Worm (Caenorhabditis elegans) whole organism, L4 larva: ENCODE measurements around the gene F35C11.2.

Source experiments
- D1046.2 ChIP-seq: fragments of 200-800 bp; sonication (Bioruptor generic); IDR thresholded peaks from 2 replicates; pipeline ENCODE4 v1.3.6; 2022; ENCODE audit warnings: missing genetic modification characterization, missing compliant biosample characterization
- F10B5.3 ChIP-seq: sonication (generic microtip); optimal IDR thresholded peaks from 2 replicates; lab custom pipeline; 2016; ENCODE audit warnings: mild to moderate bottlenecking, missing genetic modification characterization, missing compliant biosample characterization
- F44E2.7 ChIP-seq: fragments of 200-800 bp; sonication (Bioruptor generic); IDR thresholded peaks from 2 replicates; pipeline ENCODE4 v2.1.2; 2022; ENCODE audit warnings: missing genetic modification characterization, missing compliant biosample characterization
- R02D3.7 ChIP-seq: fragments of 150-350 bp; sonication (generic microtip); optimal IDR thresholded peaks from 3 replicates; lab custom pipeline; 2014; ENCODE audit warnings: missing biosample characterization, missing genetic modification characterization
- T20F7.1 ChIP-seq: fragments of 200-800 bp; sonication (Bioruptor generic); optimal IDR thresholded peaks from 2 replicates; lab custom pipeline; 2018; ENCODE audit warnings: mild to moderate bottlenecking, missing genetic modification characterization, missing compliant biosample characterization
- Y5F2A.4 ChIP-seq: fragments of 200-800 bp; sonication (Bioruptor generic); optimal IDR thresholded peaks from 2 replicates; lab custom pipeline; 2018; ENCODE audit warnings: mild to moderate bottlenecking, missing genetic modification characterization, missing compliant biosample characterization
- ZK337.2 ChIP-seq: fragments of 200-800 bp; sonication (Bioruptor generic); IDR thresholded peaks from 2 replicates; pipeline ENCODE4 v1.3.6; 2022; ENCODE audit warnings: missing genetic modification reagents, missing genetic modification characterization, missing compliant biosample characterization
- ZK546.5 ChIP-seq, 2 experiments: sonication (generic microtip); optimal IDR thresholded peaks; 2 replicates each; lab custom pipeline; 2017; ENCODE audit warnings: missing biosample characterization in 2 of 2, missing genetic modification characterization in 2 of 2
- ama-1 ChIP-seq: fragments of 150-350 bp; optimal IDR thresholded peaks from 2 replicates; lab custom pipeline; 2014; ENCODE audit warnings: inconsistent platforms, mixed read lengths
- attf-4 ChIP-seq: sonication (generic microtip); optimal IDR thresholded peaks from 3 replicates; lab custom pipeline; 2017; ENCODE audit warnings: missing biosample characterization, missing genetic modification characterization
- ceh-20 ChIP-seq: fragments of 200-800 bp; sonication (Bioruptor generic); IDR thresholded peaks from 2 replicates; pipeline ENCODE4 v1.3.6; 2022; ENCODE audit warnings: missing genetic modification reagents, missing genetic modification characterization, missing compliant biosample characterization
- ceh-82 ChIP-seq: sonication (generic microtip); optimal IDR thresholded peaks from 2 replicates; lab custom pipeline; 2017; ENCODE audit warnings: missing biosample characterization, missing genetic modification characterization
- ctbp-1 ChIP-seq: fragments of 200-800 bp; sonication (Bioruptor generic); IDR thresholded peaks from 2 replicates; pipeline ENCODE4 v1.3.6; 2022; ENCODE audit warnings: missing genetic modification reagents, missing genetic modification characterization, missing compliant biosample characterization
- daf-16 ChIP-seq, 3 experiments: sonication (generic microtip); optimal IDR thresholded peaks; 2 replicates each; lab custom pipeline; 2016 to 2017; ENCODE audit warnings: missing genetic modification characterization in 3 of 3, missing genetic modification reagents in 3 of 3, mild to moderate bottlenecking in 2 of 3, missing compliant biosample characterization in 2 of 3, missing biosample characterization in 1 of 3, moderate library complexity in 1 of 3
- daf-19 ChIP-seq: fragments of 200-800 bp; sonication (Bioruptor generic); conservative IDR thresholded peaks from 2 replicates; pipeline ENCODE4 v1.3.6; 2022; ENCODE audit warnings: missing genetic modification characterization, missing compliant biosample characterization
- daf-8 ChIP-seq: fragments of 200-800 bp; sonication (Bioruptor generic); IDR thresholded peaks from 2 replicates; pipeline ENCODE4 v1.3.6; 2022; ENCODE audit warnings: missing genetic modification characterization, missing compliant biosample characterization
- dmd-6 ChIP-seq: fragments of 200-800 bp; sonication (Bioruptor generic); IDR thresholded peaks from 2 replicates; pipeline ENCODE4 v1.3.6; 2022; ENCODE audit warnings: missing genetic modification reagents, missing genetic modification characterization, missing compliant biosample characterization
- dmd-9 ChIP-seq: fragments of 200-800 bp; sonication (Bioruptor generic); IDR thresholded peaks from 2 replicates; pipeline ENCODE4 v1.3.6; 2022; ENCODE audit warnings: missing genetic modification reagents, missing genetic modification characterization, missing compliant biosample characterization
- duxl-1 ChIP-seq: sonication (generic microtip); optimal IDR thresholded peaks from 2 replicates; lab custom pipeline; 2016; ENCODE audit warnings: mild to moderate bottlenecking, missing genetic modification characterization, moderate library complexity, missing compliant biosample characterization; ENCODE audit not compliant: poor library complexity
- dve-1 ChIP-seq: sonication (generic microtip); optimal IDR thresholded peaks from 2 replicates; lab custom pipeline; 2017; ENCODE audit warnings: antibody characterized with exemption, mild to moderate bottlenecking, missing genetic modification characterization, missing compliant biosample characterization; ENCODE audit not compliant: insufficient read depth
- egl-43 ChIP-seq: fragments of 200-800 bp; sonication (Bioruptor generic); IDR thresholded peaks from 2 replicates; pipeline ENCODE4 v1.3.6; 2022; ENCODE audit warnings: missing genetic modification reagents, missing genetic modification characterization, missing compliant biosample characterization
- hif-1 ChIP-seq, 2 experiments: sonication (generic microtip); optimal IDR thresholded peaks; 2 replicates each; lab custom pipeline; 2016 to 2017; ENCODE audit warnings: missing compliant biosample characterization in 2 of 2, missing genetic modification characterization in 2 of 2, missing genetic modification reagents in 2 of 2, missing genotype in 2 of 2, mild to moderate bottlenecking in 1 of 2
- lim-7 ChIP-seq: fragments of 200-800 bp; sonication (Bioruptor generic); IDR thresholded peaks from 2 replicates; pipeline ENCODE4 v1.3.6; 2022; ENCODE audit warnings: missing genetic modification characterization, missing compliant biosample characterization
- lin-1 ChIP-seq: fragments of 200-800 bp; sonication (Bioruptor generic); IDR thresholded peaks from 2 replicates; pipeline ENCODE4 v1.3.6; 2022; ENCODE audit warnings: missing genetic modification reagents, missing genetic modification characterization, missing compliant biosample characterization
- lin-13 ChIP-seq: fragments of 150-350 bp; optimal IDR thresholded peaks from 2 replicates; lab custom pipeline; 2014; ENCODE audit warnings: missing biosample characterization, missing genetic modification reagents, missing genetic modification characterization
- lin-15B ChIP-seq: fragments of 150-350 bp; sonication (generic microtip); optimal IDR thresholded peaks from 3 replicates; lab custom pipeline; 2014; ENCODE audit warnings: missing biosample characterization, missing genetic modification characterization
- lin-29 ChIP-seq: fragments of 200-800 bp; sonication (Bioruptor generic); IDR thresholded peaks from 2 replicates; pipeline ENCODE4 v1.3.6; 2022; ENCODE audit warnings: missing genetic modification reagents, missing genetic modification characterization, missing compliant biosample characterization
- mdl-1 ChIP-seq, 2 experiments: fragments of 150-350 bp in 1 of 2; sonication (generic microtip) in 1 of 2; optimal IDR thresholded peaks; 2 replicates each; lab custom pipeline; 2014 to 2017; ENCODE audit warnings: missing biosample characterization in 2 of 2, missing genetic modification characterization in 2 of 2
- mes-2 ChIP-seq: sonication (generic microtip); optimal IDR thresholded peaks from 2 replicates; lab custom pipeline; 2016; ENCODE audit warnings: missing genotype, mild to moderate bottlenecking, missing genetic modification characterization, missing compliant biosample characterization; ENCODE audit not compliant: poor library complexity, severe bottlenecking
- nhr-10 ChIP-seq: fragments of 150-350 bp; optimal IDR thresholded peaks from 2 replicates; lab custom pipeline; 2014; ENCODE audit warnings: missing biosample characterization, missing genetic modification characterization
- nhr-11 ChIP-seq: fragments of 150-350 bp; optimal IDR thresholded peaks from 2 replicates; lab custom pipeline; 2014; ENCODE audit warnings: missing biosample characterization, missing genetic modification characterization
- nhr-25 ChIP-seq: sonication (generic microtip); optimal IDR thresholded peaks from 2 replicates; lab custom pipeline; 2017; ENCODE audit warnings: missing genetic modification characterization, mild to moderate bottlenecking, missing compliant biosample characterization, antibody characterized with exemption, moderate library complexity, borderline replicate concordance; ENCODE audit not compliant: insufficient read depth
- nhr-28 ChIP-seq: fragments of 150-350 bp; optimal IDR thresholded peaks from 2 replicates; lab custom pipeline; 2014; ENCODE audit warnings: missing biosample characterization, missing genetic modification characterization
- nhr-41 ChIP-seq: fragments of 200-800 bp; sonication (Bioruptor generic); IDR thresholded peaks from 2 replicates; pipeline ENCODE4 v1.3.6; 2022; ENCODE audit warnings: missing genetic modification reagents, missing genetic modification characterization, missing compliant biosample characterization
- nhr-76 ChIP-seq: fragments of 150-350 bp; optimal IDR thresholded peaks from 2 replicates; lab custom pipeline; 2014; ENCODE audit warnings: missing biosample characterization, missing genetic modification characterization
- nhr-77 ChIP-seq: fragments of 150-350 bp; optimal IDR thresholded peaks from 2 replicates; lab custom pipeline; 2014; ENCODE audit warnings: missing biosample characterization, missing genetic modification characterization
- php-3 ChIP-seq: fragments of 200-800 bp; sonication (Bioruptor generic); IDR thresholded peaks from 2 replicates; pipeline ENCODE4 v1.3.6; 2022; ENCODE audit warnings: missing genetic modification reagents, missing genetic modification characterization, missing compliant biosample characterization
- pqm-1 ChIP-seq: sonication (generic microtip); optimal IDR thresholded peaks from 2 replicates; lab custom pipeline; 2017; ENCODE audit warnings: missing biosample characterization, missing genetic modification characterization
- rbr-2 ChIP-seq: sonication (generic microtip); optimal IDR thresholded peaks from 2 replicates; lab custom pipeline; 2016; ENCODE audit warnings: missing genotype, missing genetic modification characterization, missing compliant biosample characterization
- spr-3 ChIP-seq: fragments of 200-800 bp; sonication (Bioruptor generic); optimal IDR thresholded peaks from 2 replicates; lab custom pipeline; 2018; ENCODE audit warnings: mild to moderate bottlenecking, missing genetic modification characterization, missing compliant biosample characterization
- tra-1 ChIP-seq: fragments of 200-800 bp; sonication (Bioruptor generic); IDR thresholded peaks from 2 replicates; pipeline ENCODE4 v1.3.6; 2022; ENCODE audit warnings: missing genetic modification reagents, missing genetic modification characterization, missing compliant biosample characterization
- zfp-3 ChIP-seq: fragments of 200-800 bp; sonication (Bioruptor generic); conservative IDR thresholded peaks from 2 replicates; pipeline ENCODE4 v1.3.6; 2022; ENCODE audit warnings: missing genetic modification reagents, missing genetic modification characterization, missing compliant biosample characterization
- zip-11 ChIP-seq: fragments of 200-800 bp; sonication (Bioruptor generic); IDR thresholded peaks from 2 replicates; pipeline ENCODE4 v1.3.6; 2022; ENCODE audit warnings: missing genetic modification characterization, missing compliant biosample characterization

Gene F35C11.2

ce11 chrII:8212680-8213079, 36.0 kb downstream of the F35C11.2 start, which contains the start of gene twk-3:
Gene twk-3, minus strand, starts transcription at chrII:8212780.
- TF ChIP-seq dve-1 (tag; lab: Kevin White, UChicago) (no peak), ama-1 (no peak), nhr-76 (tag; lab: Kevin White, UChicago) (no peak), daf-8 (GFP tag; lab: Robert Waterston, UW) (no peak), mdl-1 (tag; optimal IDR thresholded peaks at IDR 0.05; lab: Kevin White, UChicago) (no peak), daf-19 (GFP tag; lab: Robert Waterston, UW) (no peak), nhr-41 (no peak), dmd-9 (GFP tag; lab: Robert Waterston, UW) (no peak), lin-15B (tag; lab: Kevin White, UChicago) (no peak), rbr-2 (tag; lab: Kevin White, UChicago) (no peak)

DNA sequence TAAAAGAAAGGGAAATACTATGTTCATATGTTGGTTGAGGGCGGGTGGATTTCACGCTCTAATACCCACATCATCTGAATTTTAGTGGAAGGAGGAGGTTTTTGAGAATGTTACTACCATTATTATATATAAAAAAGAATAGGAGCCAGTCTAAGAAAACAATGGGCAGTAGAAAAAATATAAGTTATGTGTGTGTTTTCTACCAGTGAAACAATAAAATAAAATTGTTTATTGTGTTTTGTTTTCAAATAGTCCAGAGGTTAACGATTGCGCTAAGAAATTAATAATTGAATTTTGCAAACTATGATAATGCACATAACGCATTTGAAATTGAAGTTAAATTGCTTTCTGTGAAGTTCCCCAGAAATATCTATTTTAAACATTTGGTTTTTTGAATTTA, 39.2 kb downstream of the F35C11.2 start, which contains the start of gene M110.8:
M110.8 (minus strand) TSS at position 101 of the 400 bp plus-strand sequence.
- TF ChIP-seq dmd-9 (GFP tag; lab: Robert Waterston, UW) (no peak), daf-19 (GFP tag; lab: Robert Waterston, UW) (no peak), ctbp-1 (no peak), Y5F2A.4 (GFP tag; lab: Kevin White, UChicago) (no peak), lim-7 (GFP tag; lab: Robert Waterston, UW) (no peak), zfp-3 (GFP tag; lab: Robert Waterston, UW) (no peak), lin-29 (GFP tag; lab: Robert Waterston, UW) (no peak), T20F7.1 (GFP tag; lab: Kevin White, UChicago) (no peak), hif-1 (tag; optimal IDR thresholded peaks at IDR 0.05; lab: Kevin White, UChicago) (no peak), zip-11 (GFP tag; lab: Robert Waterston, UW) (no peak), php-3 (GFP tag; lab: Robert Waterston, UW) (no peak), nhr-11 (tag; lab: Kevin White, UChicago) (no peak), tra-1 (no peak), mes-2 (no peak), attf-4 (no peak)

ce11 chrII:8205612-8206011, 43.0 kb downstream of the F35C11.2 start:
- TF ChIP-seq nhr-28 (tag; lab: Kevin White, UChicago) = peak; percentile 59
- TF ChIP-seq pqm-1 = peak; percentile 40
- no peak for TF ChIP-seq lin-1 (GFP tag; lab: Robert Waterston, UW)
- TF ChIP-seq attf-4 = no peak
- no peak for TF ChIP-seq daf-16 (GFP tag; optimal IDR thresholded peaks at IDR 0.05; lab: Kevin White, UChicago)
- peak; percentile 2 for TF ChIP-seq daf-16 (tag; optimal IDR thresholded peaks at IDR 0.05; lab: Kevin White, UChicago)
- no peak for TF ChIP-seq D1046.2 (GFP tag; lab: Robert Waterston, UW)

DNA sequence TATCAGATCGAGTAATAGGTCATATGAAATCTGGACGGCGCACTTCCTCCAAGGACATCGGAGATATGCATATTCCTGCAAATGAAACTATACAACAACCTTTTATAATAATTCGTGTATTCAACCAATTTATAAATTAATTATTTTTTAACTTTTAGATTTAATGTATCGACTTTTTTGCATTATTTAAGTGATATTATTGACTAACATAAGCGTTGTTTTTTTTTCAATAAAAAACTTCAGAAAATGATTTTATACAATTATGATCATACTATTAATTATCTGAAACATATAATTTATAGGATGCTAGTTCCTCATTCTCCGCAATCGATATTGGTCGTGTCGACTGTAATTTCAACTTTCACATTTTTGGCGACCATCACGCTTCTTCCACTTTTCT, 44.6 kb downstream of the F35C11.2 start, which contains the start of gene col-76:
col-76 (plus strand) TSS at position 301 of the 400 bp plus-strand sequence.
- TF ChIP-seq spr-3 (GFP tag; lab: Kevin White, UChicago) (no peak), dmd-6 (GFP tag; lab: Robert Waterston, UW) (no peak), ceh-82 (tag; lab: Kevin White, UChicago) (no peak), R02D3.7 (no peak), ceh-20 (GFP tag; lab: Robert Waterston, UW) (no peak), nhr-25 (no peak), nhr-77 (tag; lab: Kevin White, UChicago) (no peak), nhr-10 (tag; lab: Kevin White, UChicago) (no peak), F10B5.3 (tag; lab: Kevin White, UChicago) (no peak), ZK546.5 (tag; optimal IDR thresholded peaks at IDR 0.05; lab: Kevin White, UChicago) (no peak), nhr-41 (no peak), ctbp-1 (no peak), duxl-1 (no peak), lin-13 (GFP tag; lab: Kevin White, UChicago) (no peak), F44E2.7 (GFP tag; lab: Robert Waterston, UW) (no peak), ZK337.2 (no peak), egl-43 (GFP tag; lab: Robert Waterston, UW) (no peak)
